Fruit fly (Drosophila melanogaster) whole organism, adult: ENCODE results near the gene CG5346.

Source experiments
- CG11617 ChIP-seq: fragments of 200-800 bp; sonication (Bioruptor generic); optimal IDR thresholded peaks from 2 replicates; lab custom pipeline; 2017; ENCODE audit warnings: mild to moderate bottlenecking, missing biosample characterization, missing genetic modification reagents, missing genetic modification characterization
- CG12768 ChIP-seq: fragments of 200-800 bp; sonication (Bioruptor generic); optimal IDR thresholded peaks from 2 replicates; lab custom pipeline; 2017; ENCODE audit warnings: missing biosample characterization, missing genetic modification characterization, mild to moderate bottlenecking, moderate library complexity, missing genetic modification reagents
- CG14711 ChIP-seq: fragments of 200-800 bp; sonication (Bioruptor generic); optimal IDR thresholded peaks from 2 replicates; lab custom pipeline; 2018; ENCODE audit warnings: missing biosample characterization, mild to moderate bottlenecking, missing genetic modification characterization, moderate library complexity
- CG1620 ChIP-seq: fragments of 200-800 bp; sonication (Bioruptor generic); optimal IDR thresholded peaks from 2 replicates; lab custom pipeline; 2016; ENCODE audit warnings: missing biosample characterization, missing genetic modification characterization
- CG33017 ChIP-seq: fragments of 200-800 bp; sonication (Bioruptor generic); optimal IDR thresholded peaks from 2 replicates; lab custom pipeline; 2018; ENCODE audit warnings: missing biosample characterization, mild to moderate bottlenecking, missing genetic modification characterization, moderate library complexity
- CG5204 ChIP-seq: fragments of 200-800 bp; sonication (Bioruptor generic); optimal IDR thresholded peaks from 2 replicates; lab custom pipeline; 2016; ENCODE audit warnings: missing biosample characterization, missing genetic modification characterization
- CG7045 ChIP-seq: fragments of 200-800 bp; sonication (Bioruptor generic); optimal IDR thresholded peaks from 2 replicates; lab custom pipeline; 2017; ENCODE audit warnings: missing biosample characterization, mild to moderate bottlenecking, missing genetic modification characterization
- CG7101 ChIP-seq: fragments of 200-800 bp; sonication (Bioruptor generic); optimal IDR thresholded peaks from 2 replicates; lab custom pipeline; 2018; ENCODE audit warnings: missing biosample characterization, mild to moderate bottlenecking, missing genetic modification characterization, moderate library complexity
- Clk ChIP-seq: fragments of 200-800 bp; sonication (Bioruptor generic); optimal IDR thresholded peaks from 2 replicates; lab custom pipeline; 2017; ENCODE audit warnings: missing biosample characterization, missing genetic modification characterization
- Crg-1 ChIP-seq: fragments of 200-800 bp; sonication (Bioruptor generic); optimal IDR thresholded peaks from 2 replicates; lab custom pipeline; 2016; ENCODE audit warnings: missing biosample characterization, missing genetic modification characterization
- Hr96 ChIP-seq: fragments of 200-800 bp; sonication (Bioruptor generic); optimal IDR thresholded peaks from 2 replicates; lab custom pipeline; 2016; ENCODE audit warnings: missing biosample characterization, missing genetic modification characterization
- Mnt ChIP-seq: fragments of 200-800 bp; sonication (Bioruptor generic); optimal IDR thresholded peaks from 2 replicates; lab custom pipeline; 2016; ENCODE audit warnings: missing biosample characterization, mild to moderate bottlenecking, missing genetic modification characterization
- bab1 ChIP-seq: fragments of 200-800 bp; sonication (Bioruptor generic); optimal IDR thresholded peaks from 3 replicates; lab custom pipeline; 2019; ENCODE audit warnings: missing biosample characterization, mild to moderate bottlenecking, missing genetic modification characterization, moderate library complexity
- cic ChIP-seq: fragments of 200-800 bp; sonication (Bioruptor generic); optimal IDR thresholded peaks from 2 replicates; lab custom pipeline; 2017; ENCODE audit warnings: missing biosample characterization, mild to moderate bottlenecking, missing genetic modification characterization, moderate library complexity
- cnc ChIP-seq, 2 experiments: fragments of >200 bp; optimal IDR thresholded peaks; 2 replicates each; lab custom pipeline; 2017
- kay ChIP-seq: fragments of 200-800 bp; sonication (Bioruptor generic); peaks from one replicate; lab custom pipeline; 2016; ENCODE audit warnings: missing biosample characterization, missing genetic modification characterization, borderline replicate concordance
- ovo ChIP-seq: fragments of 200-800 bp; sonication (Bioruptor generic); optimal IDR thresholded peaks from 2 replicates; lab custom pipeline; 2016; ENCODE audit warnings: missing biosample characterization, missing genetic modification characterization
- pad ChIP-seq: fragments of 200-800 bp; sonication (Bioruptor generic); optimal IDR thresholded peaks from 3 replicates; lab custom pipeline; 2017; ENCODE audit warnings: missing biosample characterization, missing genetic modification characterization, mild to moderate bottlenecking, moderate library complexity, missing genetic modification reagents
- tj ChIP-seq: fragments of 200-800 bp; sonication (Bioruptor generic); optimal IDR thresholded peaks from 3 replicates; lab custom pipeline; 2017; ENCODE audit warnings: missing biosample characterization, mild to moderate bottlenecking, missing genetic modification characterization, moderate library complexity
- toe ChIP-seq: fragments of 200-800 bp; sonication (Bioruptor generic); optimal IDR thresholded peaks from 2 replicates; lab custom pipeline; 2016; ENCODE audit warnings: missing biosample characterization, missing genetic modification characterization

The CG5346 gene

dm6 chr3R:22564076-22564475 lies 35.6 kb upstream of the CG5346 start:
- TF ChIP-seq CG33017 (no peak), CG11617 (no peak), bab1 (GFP tag; lab: Kevin White, UChicago) (no peak), kay (no peak), CG12768 (GFP tag; lab: Kevin White, UChicago) (no peak), Hr96 (GFP tag; lab: Kevin White, UChicago) (no peak), CG14711 (tag; lab: Kevin White, UChicago) (no peak), pad (GFP tag; lab: Kevin White, UChicago) (no peak), CG7045 (GFP tag; lab: Kevin White, UChicago) (no peak), Crg-1 (no peak), tj (no peak), cic (GFP tag; lab: Kevin White, UChicago) (no peak), CG7101 (tag; lab: Kevin White, UChicago) (no peak)

dm6 chr3R:22562502-22562901 lies 34.0 kb upstream of the CG5346 start, which contains the start of gene sit:
Gene sit, minus strand, starts transcription at chr3R:22562572.
- TF ChIP-seq CG1620 (GFP tag; lab: Kevin White, UChicago) (no peak), Clk (GFP tag; lab: Kevin White, UChicago) (no peak), CG12768 (GFP tag; lab: Kevin White, UChicago) (no peak), Mnt (GFP tag; lab: Kevin White, UChicago) (no peak), ovo (no peak), pad (GFP tag; lab: Kevin White, UChicago) (no peak), bab1 (GFP tag; lab: Kevin White, UChicago) (no peak), kay (no peak), tj (no peak), CG7045 (GFP tag; lab: Kevin White, UChicago) (no peak), CG11617 (no peak), toe (GFP tag; lab: Kevin White, UChicago) (no peak), CG7101 (tag; lab: Kevin White, UChicago) (no peak), CG14711 (tag; lab: Kevin White, UChicago) (no peak), Crg-1 (no peak), cic (GFP tag; lab: Kevin White, UChicago) (no peak), Hr96 (GFP tag; lab: Kevin White, UChicago) (no peak), cnc (optimal IDR thresholded peaks at IDR 0.05; lab: Kevin White, UChicago) (no peak), CG5204 (GFP tag; lab: Kevin White, UChicago) (no peak), CG33017 (no peak)

dm6 chr3R:22560224-22560623 lies 31.8 kb upstream of the CG5346 start:
- TF ChIP-seq kay: no peak
- no peak for TF ChIP-seq bab1 (GFP tag; lab: Kevin White, UChicago)
- TF ChIP-seq ovo: no peak
- TF ChIP-seq cnc (optimal IDR thresholded peaks at IDR 0.05; lab: Kevin White, UChicago): no peak
- TF ChIP-seq toe (GFP tag; lab: Kevin White, UChicago): no peak
- TF ChIP-seq CG33017: no peak
- no peak for TF ChIP-seq CG5204 (GFP tag; lab: Kevin White, UChicago)
- TF ChIP-seq cic (GFP tag; lab: Kevin White, UChicago): no peak
- TF ChIP-seq CG12768 (GFP tag; lab: Kevin White, UChicago): no peak
- no peak for TF ChIP-seq Hr96 (GFP tag; lab: Kevin White, UChicago)
- no peak for TF ChIP-seq Clk (GFP tag; lab: Kevin White, UChicago)
- TF ChIP-seq CG14711 (tag; lab: Kevin White, UChicago): no peak
- TF ChIP-seq CG7045 (GFP tag; lab: Kevin White, UChicago): no peak
- no peak for TF ChIP-seq CG11617
- TF ChIP-seq CG1620 (GFP tag; lab: Kevin White, UChicago): no peak

dm6 chr3R:22558398-22558797 lies 29.9 kb upstream of the CG5346 start:
- TF ChIP-seq toe (GFP tag; lab: Kevin White, UChicago): no peak
- TF ChIP-seq ovo: no peak
- TF ChIP-seq cic (GFP tag; lab: Kevin White, UChicago): no peak
- TF ChIP-seq tj: no peak
- TF ChIP-seq cnc (optimal IDR thresholded peaks at IDR 0.05; lab: Kevin White, UChicago): no peak
- TF ChIP-seq pad (GFP tag; lab: Kevin White, UChicago): no peak

DNA sequence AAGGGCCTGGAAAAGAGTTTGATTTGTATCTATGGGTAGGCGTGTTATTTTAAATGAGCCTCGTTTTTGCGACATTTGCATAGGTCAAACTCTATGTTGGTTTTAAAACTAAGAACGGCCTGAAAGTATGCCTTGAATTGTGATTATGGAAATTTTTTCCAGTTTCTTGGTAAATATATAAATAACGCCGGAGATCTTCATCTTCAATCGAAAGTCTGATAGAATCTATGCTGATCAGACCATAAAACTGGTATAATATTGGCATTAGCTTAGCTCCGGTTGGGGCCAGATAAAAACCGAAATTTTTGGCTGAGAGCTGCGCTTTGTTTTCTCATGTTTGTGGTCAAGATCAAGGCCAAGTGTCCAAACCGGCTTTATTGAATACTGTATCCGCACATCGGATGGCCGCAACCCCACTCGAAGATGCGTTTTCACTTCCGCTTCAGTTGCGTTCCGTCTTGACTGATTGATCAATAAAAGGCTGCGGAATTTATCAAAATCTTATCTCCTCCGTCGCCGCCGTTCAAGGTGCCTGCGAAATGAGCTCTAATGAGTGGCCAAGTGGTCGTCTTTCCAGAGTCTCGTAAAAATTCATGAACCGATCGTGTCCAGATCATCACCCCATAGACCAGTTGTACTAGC lies 28.8 kb upstream of the CG5346 start:
- TF ChIP-seq Hr96 (GFP tag; lab: Kevin White, UChicago) (no peak), CG14711 (tag; lab: Kevin White, UChicago) (no peak), Crg-1 (no peak), toe (GFP tag; lab: Kevin White, UChicago) (no peak), CG11617 (no peak), cic (GFP tag; lab: Kevin White, UChicago) (no peak), Mnt (GFP tag; lab: Kevin White, UChicago) (no peak), CG12768 (GFP tag; lab: Kevin White, UChicago) (no peak), CG5204 (GFP tag; lab: Kevin White, UChicago) (no peak), CG7045 (GFP tag; lab: Kevin White, UChicago) (no peak), pad (GFP tag; lab: Kevin White, UChicago) (no peak), CG33017 (no peak), cnc (optimal IDR thresholded peaks at IDR 0.05; lab: Kevin White, UChicago) (no peak), CG7101 (tag; lab: Kevin White, UChicago) (no peak), ovo (no peak), CG1620 (GFP tag; lab: Kevin White, UChicago) (no peak)

dm6 chr3R:22552686-22553085 lies 24.2 kb upstream of the CG5346 start:
- TF ChIP-seq Clk (GFP tag; lab: Kevin White, UChicago) (no peak), tj (peak; percentile 98), CG7045 (GFP tag; lab: Kevin White, UChicago) (no peak)
